Fruit fly (Drosophila melanogaster): ENCODE data around the gene Cln7.

The Cln7 gene

DNA sequence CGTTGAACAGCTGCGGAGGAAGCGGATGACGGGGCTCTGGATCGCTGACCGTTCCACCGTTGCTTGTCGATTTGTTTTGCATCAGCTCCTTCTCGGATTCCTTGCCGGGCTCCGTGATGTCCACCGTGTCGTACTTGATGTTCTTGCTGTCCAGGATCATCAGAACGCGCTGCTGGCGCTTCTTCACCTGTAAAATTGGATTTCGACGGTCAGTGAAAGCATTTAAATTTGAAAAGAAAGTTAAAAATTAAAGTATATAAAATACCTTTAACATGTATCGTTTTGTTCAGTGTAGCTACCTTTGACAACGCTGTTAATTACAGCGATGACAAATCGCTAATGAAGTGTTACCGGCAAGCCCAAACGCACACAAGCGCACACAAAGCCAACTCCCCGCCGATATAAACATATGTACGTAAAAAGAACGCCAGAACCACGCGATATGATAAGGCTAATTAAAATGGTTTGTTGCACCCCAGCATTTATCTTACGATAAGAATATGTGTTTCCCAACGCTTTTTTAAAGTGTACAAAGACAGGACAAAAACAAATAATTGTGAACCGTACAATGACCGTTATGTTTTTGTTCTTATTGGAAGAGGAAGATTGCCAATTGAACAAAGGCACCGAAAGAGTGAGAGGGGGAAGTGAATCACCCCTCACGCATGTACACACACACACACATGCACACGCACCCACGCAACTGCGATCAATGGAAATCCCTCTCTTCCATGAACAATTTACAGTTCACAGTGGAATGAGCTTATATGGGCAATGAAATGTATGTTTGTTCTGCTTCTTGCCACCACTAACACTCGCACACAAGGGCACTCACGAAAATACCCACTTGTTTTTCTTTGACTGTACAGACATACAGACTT is 23.1 kb upstream of the Cln7 start (continued):
- TF ChIP-seq Sox15 (GFP tag; optimal IDR thresholded peaks at IDR 0.05) (no peak), achi (GFP tag; optimal IDR thresholded peaks at IDR 0.05) (peak; percentile 8), cyc (GFP tag; optimal IDR thresholded peaks at IDR 0.05) (no peak), fd59A (GFP tag; optimal IDR thresholded peaks at IDR 0.05) (no peak), esn (GFP tag; optimal IDR thresholded peaks at IDR 0.05) (peak; percentile 34), Smox (GFP tag; optimal IDR thresholded peaks at IDR 0.05) (no peak), CG6163 (GFP tag; IDR thresholded peaks at IDR 0.05) (peak; percentile 42; the same call in 1 of the 3 replicates), CG6854 (GFP tag; optimal IDR thresholded peaks at IDR 0.05) (no peak), Hr38 (GFP tag; optimal IDR thresholded peaks at IDR 0.05) (no peak), net (GFP tag; optimal IDR thresholded peaks at IDR 0.05) (no peak), CG11762 (GFP tag; optimal IDR thresholded peaks at IDR 0.05; ENCODE audit: insufficient read depth) (no peak), ss (GFP tag; optimal IDR thresholded peaks at IDR 0.05) (peak; percentile 44 to 45), CG4318 (GFP tag; optimal IDR thresholded peaks at IDR 0.05) (no peak), Hr39 (GFP tag; optimal IDR thresholded peaks at IDR 0.05) (peak; percentile 17), CG6808 (GFP tag; optimal IDR thresholded peaks at IDR 0.05) (no peak), Sox102F (GFP tag; optimal IDR thresholded peaks at IDR 0.05) (peak; percentile 46), fd85E (GFP tag; optimal IDR thresholded peaks at IDR 0.05) (no peak), CG8632 (GFP tag; optimal IDR thresholded peaks at IDR 0.05) (peak; percentile 10), Eip93F (GFP tag; optimal IDR thresholded peaks at IDR 0.05) (peak; percentile 73), CG3919 (GFP tag; optimal IDR thresholded peaks at IDR 0.05) (peak; percentile 8), acj6 (GFP tag; optimal IDR thresholded peaks at IDR 0.05) (peak; percentile 10), Eip75B (GFP tag; optimal IDR thresholded peaks at IDR 0.05) (no peak), CG1621 (tag; optimal IDR thresholded peaks at IDR 0.05) (no peak), CG6276 (GFP tag; optimal IDR thresholded peaks at IDR 0.05) (no peak), CG6792 (GFP tag; optimal IDR thresholded peaks at IDR 0.05) (no peak), eg (GFP tag; IDR thresholded peaks at IDR 0.05) (no peak), CG10631 (GFP tag; optimal IDR thresholded peaks at IDR 0.05) (no peak), CG10669 (GFP tag; optimal IDR thresholded peaks at IDR 0.05) (peak; percentile 8), CG8319 (GFP tag; optimal IDR thresholded peaks at IDR 0.05) (no peak), topi (GFP tag; optimal IDR thresholded peaks at IDR 0.05) (peak; percentile 15), Blimp-1 (GFP tag; optimal IDR thresholded peaks at IDR 0.05) (peak; percentile 5), CG7368 (GFP tag; optimal IDR thresholded peaks at IDR 0.05) (no peak), Sox14 (GFP tag; optimal IDR thresholded peaks at IDR 0.05) (peak; percentile 94), pdm3 (GFP tag; optimal IDR thresholded peaks at IDR 0.05) (no peak), Hr4 (GFP tag; optimal IDR thresholded peaks at IDR 0.05) (peak; percentile 17), Lpt (GFP tag; optimal IDR thresholded peaks at IDR 0.05) (no peak), CG32006 (GFP tag; optimal IDR thresholded peaks at IDR 0.05) (peak; percentile 21), CG11294 (GFP tag; IDR thresholded peaks at IDR 0.05) (no peak), Met (GFP tag; optimal IDR thresholded peaks at IDR 0.05) (peak; percentile 20)

DNA sequence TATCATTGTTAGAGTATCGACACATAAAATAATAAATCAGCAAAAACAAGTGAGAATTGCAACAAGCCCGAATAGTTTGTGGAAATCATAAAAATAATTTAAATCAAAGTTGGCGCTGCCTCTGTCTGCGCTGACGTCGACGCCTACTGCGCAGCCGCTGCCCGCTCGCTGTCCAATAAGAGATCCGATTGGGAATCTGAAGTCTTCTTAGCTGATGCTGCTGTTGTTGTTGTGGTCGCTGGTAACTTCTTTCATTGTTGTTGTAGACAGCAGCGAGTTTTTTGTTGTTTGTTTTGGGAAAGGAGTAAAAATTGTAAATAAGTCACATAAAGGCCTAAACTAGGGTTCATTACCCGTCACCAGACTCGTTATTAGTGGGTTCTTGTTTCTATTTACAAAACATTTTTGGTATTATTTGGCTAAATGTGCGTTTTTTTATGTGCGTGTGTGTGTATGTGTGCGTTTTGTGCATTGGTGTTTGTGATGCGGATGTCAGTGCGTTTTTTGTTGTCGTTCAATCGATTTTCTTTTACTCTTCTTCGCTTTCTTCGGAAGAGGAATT is 19.8 kb upstream of the Cln7 start:
- TF ChIP-seq fkh (GFP tag; optimal IDR thresholded peaks at IDR 0.05) (peak; percentile 57), Eip75B (GFP tag; optimal IDR thresholded peaks at IDR 0.05) (no peak)

All from whole organism, prepupa.